Fruit fly (Drosophila melanogaster): ENCODE results near the gene Gr98a.

- no peak for TF ChIP-seq psq (optimal IDR thresholded peaks at IDR 0.05)
- no peak for TF ChIP-seq pan (optimal IDR thresholded peaks at IDR 0.05)
- TF ChIP-seq CG8478 (optimal IDR thresholded peaks at IDR 0.05): no peak
- TF ChIP-seq EcR (GFP tag; optimal IDR thresholded peaks at IDR 0.05): no peak
- TF ChIP-seq Dll (optimal IDR thresholded peaks at IDR 0.05): no peak
- no peak for TF ChIP-seq usp (GFP tag; optimal IDR thresholded peaks at IDR 0.05)
Observed at dm6 chr3R:27440012-27440411, 47.7 kb upstream of the Gr98a start, which contains the start of gene CG43447.
